Worm (Caenorhabditis elegans) whole organism, L4 larva: ENCODE data around the gene npr-8.

Experiments
- daf-12 ChIP-seq: fragments of 150-350 bp; optimal IDR thresholded peaks from 2 replicates; lab custom pipeline; 2014; ENCODE audit warnings: missing biosample characterization, missing genetic modification reagents, missing genetic modification characterization
- egl-27 ChIP-seq: sonication (generic microtip); optimal IDR thresholded peaks from 3 replicates; lab custom pipeline; 2017; ENCODE audit warnings: missing biosample characterization, missing genetic modification reagents, missing genetic modification characterization
- egl-43 ChIP-seq: fragments of 200-800 bp; sonication (Bioruptor generic); IDR thresholded peaks from 2 replicates; pipeline ENCODE4 v1.3.6; 2022; ENCODE audit warnings: missing genetic modification reagents, missing genetic modification characterization, missing compliant biosample characterization
- fkh-10 ChIP-seq: fragments of 150-350 bp; optimal IDR thresholded peaks from 2 replicates; lab custom pipeline; 2014; ENCODE audit warnings: missing biosample characterization, missing genetic modification reagents, missing genetic modification characterization
- lin-13 ChIP-seq: fragments of 150-350 bp; optimal IDR thresholded peaks from 2 replicates; lab custom pipeline; 2014; ENCODE audit warnings: missing biosample characterization, missing genetic modification reagents, missing genetic modification characterization
- nhr-11 ChIP-seq: fragments of 150-350 bp; optimal IDR thresholded peaks from 2 replicates; lab custom pipeline; 2014; ENCODE audit warnings: missing biosample characterization, missing genetic modification characterization
- nhr-237 ChIP-seq: sonication (generic microtip); optimal IDR thresholded peaks from 2 replicates; lab custom pipeline; 2017; ENCODE audit warnings: missing biosample characterization, missing genetic modification characterization
- pqm-1 ChIP-seq: sonication (generic microtip); optimal IDR thresholded peaks from 2 replicates; lab custom pipeline; 2017; ENCODE audit warnings: missing biosample characterization, missing genetic modification characterization
- tag-97 ChIP-seq: fragments of 200-800 bp; sonication (Bioruptor generic); IDR thresholded peaks from 2 replicates; pipeline ENCODE4 v1.3.6; 2022; ENCODE audit warnings: missing genetic modification characterization, missing compliant biosample characterization

- TF ChIP-seq pqm-1 (tag; lab: Kevin White, UChicago) (no peak), nhr-11 (tag; lab: Kevin White, UChicago) (no peak), lin-13 (GFP tag; lab: Kevin White, UChicago) (no peak), egl-43 (GFP tag; lab: Robert Waterston, UW) (no peak), nhr-237 (tag; lab: Kevin White, UChicago) (no peak), fkh-10 (GFP tag; lab: Kevin White, UChicago) (no peak), tag-97 (no peak), egl-27 (tag; lab: Kevin White, UChicago) (no peak), daf-12 (tag; lab: Kevin White, UChicago) (no peak)
These were observed 31.9 kb downstream of the npr-8 start for ce11 chrX:7409030-7409429.
